Fruit fly (Drosophila melanogaster) whole organism: ENCODE measurements around the gene CG1910.

ENCODE experiments used
- CG8478 ChIP-seq: fragments of >200 bp; optimal IDR thresholded peaks from 2 replicates; lab custom pipeline; 2018; ENCODE audit warnings: inconsistent platforms
- EcR ChIP-seq, 2 experiments: fragments of >200 bp; optimal IDR thresholded peaks; 2 replicates each; lab custom pipeline; 2017; ENCODE audit warnings: missing biosample characterization in 2 of 2, missing genetic modification characterization in 2 of 2, missing genetic modification reagents in 2 of 2
- pan ChIP-seq: fragments of >200 bp; optimal IDR thresholded peaks from 2 replicates; lab custom pipeline; 2017
- psq ChIP-seq: fragments of >200 bp; optimal IDR thresholded peaks from 2 replicates; lab custom pipeline; 2017
- usp ChIP-seq: fragments of >200 bp; optimal IDR thresholded peaks from 2 replicates; lab custom pipeline; 2017; ENCODE audit warnings: missing biosample characterization, missing genetic modification characterization, mixed read lengths

dm6 chr3R:31726286-31726685, 21.2 kb upstream of the CG1910 start:
- TF ChIP-seq EcR (GFP tag; optimal IDR thresholded peaks at IDR 0.05; lab: Kevin White, UChicago), result no peak
- TF ChIP-seq pan, result no peak
- TF ChIP-seq CG8478 (lab: Kevin White, UChicago), result no peak
- no peak for TF ChIP-seq usp
- no peak for TF ChIP-seq psq
